Worm (Caenorhabditis elegans) whole organism, L4 larva: ENCODE measurements around the gene Y97E10AR.4.
A peak's percentile ranks its signal among the peaks of the same experiment; 100 is the strongest.

Experiments
- F10B5.3 ChIP-seq: sonication (generic microtip); optimal IDR thresholded peaks from 2 replicates; lab custom pipeline; 2016; ENCODE audit warnings: mild to moderate bottlenecking, missing genetic modification characterization, missing compliant biosample characterization
- F49E8.2 ChIP-seq: sonication (generic microtip); optimal IDR thresholded peaks from 2 replicates; lab custom pipeline; 2016; ENCODE audit warnings: missing compliant biosample characterization, mild to moderate bottlenecking, missing genetic modification characterization, borderline replicate concordance
- lsy-2 ChIP-seq, 2 experiments: fragments of 150-350 bp in 1 of 2; sonication (generic microtip) in 1 of 2; optimal IDR thresholded peaks; 2 replicates each; lab custom pipeline; 2014 to 2017; ENCODE audit warnings: missing biosample characterization in 2 of 2, missing genetic modification characterization in 2 of 2
- madf-9 ChIP-seq: fragments of 200-800 bp; sonication (Bioruptor generic); conservative IDR thresholded peaks from 2 replicates; pipeline ENCODE4 v1.3.6; 2022; ENCODE audit warnings: missing genetic modification reagents, missing genetic modification characterization, missing compliant biosample characterization
- nhr-28 ChIP-seq: fragments of 150-350 bp; optimal IDR thresholded peaks from 2 replicates; lab custom pipeline; 2014; ENCODE audit warnings: missing biosample characterization, missing genetic modification characterization
- sdz-12 ChIP-seq: fragments of 200-800 bp; sonication (Bioruptor generic); optimal IDR thresholded peaks from 2 replicates; lab custom pipeline; 2018; ENCODE audit warnings: mild to moderate bottlenecking, missing genetic modification characterization, missing compliant biosample characterization

ce11 chrV:8012032-8012431, 2.0 kb upstream of the Y97E10AR.4 start, which contains the start of gene rpb-9:
- TF ChIP-seq F10B5.3 (tag; lab: Kevin White, UChicago) (no peak), madf-9 (GFP tag; lab: Robert Waterston, UW) (no peak), sdz-12 (GFP tag; lab: Kevin White, UChicago) (no peak), nhr-28 (tag; lab: Kevin White, UChicago) (no peak), F49E8.2 (tag; lab: Kevin White, UChicago) (peak; percentile 8), lsy-2 (tag; optimal IDR thresholded peaks at IDR 0.05; lab: Kevin White, UChicago) (no peak)
